Worm (Caenorhabditis elegans) whole organism, L4/young adult: ENCODE results near the gene fbxa-199.

Source experiments
- W03F9.2 ChIP-seq: fragments of 150-350 bp; optimal IDR thresholded peaks from 2 replicates; lab custom pipeline; 2014; ENCODE audit warnings: missing biosample characterization, missing genetic modification characterization
- dao-5 ChIP-seq: sonication (generic microtip); optimal IDR thresholded peaks from 2 replicates; lab custom pipeline; 2016; ENCODE audit warnings: missing genotype, missing genetic modification characterization, moderate library complexity, missing compliant biosample characterization
- him-1 ChIP-seq: sonication (generic microtip); optimal IDR thresholded peaks from 2 replicates; lab custom pipeline; 2016; ENCODE audit warnings: missing genotype, missing genetic modification reagents, missing genetic modification characterization, missing compliant biosample characterization

DNA sequence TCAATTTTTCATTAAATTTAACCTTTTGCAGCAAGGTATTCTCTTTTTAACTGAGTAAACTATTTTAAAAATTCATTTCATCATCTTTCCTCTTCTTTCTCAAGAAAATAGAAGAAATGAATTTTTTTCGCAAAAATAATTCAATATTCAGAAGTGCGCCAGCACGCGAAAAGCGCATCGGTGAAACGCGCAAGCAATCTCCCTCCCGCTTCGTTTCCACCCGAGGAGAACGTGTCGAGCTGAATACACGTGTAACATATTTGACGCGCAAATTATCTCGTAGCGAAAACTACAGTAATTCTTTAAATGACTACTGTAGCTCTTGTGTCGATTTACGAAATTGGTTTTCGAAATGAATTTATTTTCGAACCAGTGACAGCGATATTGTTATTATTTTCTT, 6.6 kb downstream of the fbxa-199 start:
- TF ChIP-seq W03F9.2 (tag; lab: Kevin White, UChicago) (no peak), him-1 (no peak), dao-5 (tag; lab: Kevin White, UChicago) (no peak)
